Worm (Caenorhabditis elegans) whole organism, mixed stage, embryonic: ENCODE data around the gene ift-81.

Experiments
- elt-3 ChIP-seq: fragments of 150-350 bp; optimal IDR thresholded peaks from 2 replicates; lab custom pipeline; 2014; ENCODE audit warnings: missing biosample characterization, missing genetic modification characterization
- snpc-4 ChIP-seq: fragments of 150-350 bp; optimal IDR thresholded peaks from 2 replicates; lab custom pipeline; 2014; ENCODE audit warnings: missing biosample characterization, missing genetic modification characterization

DNA sequence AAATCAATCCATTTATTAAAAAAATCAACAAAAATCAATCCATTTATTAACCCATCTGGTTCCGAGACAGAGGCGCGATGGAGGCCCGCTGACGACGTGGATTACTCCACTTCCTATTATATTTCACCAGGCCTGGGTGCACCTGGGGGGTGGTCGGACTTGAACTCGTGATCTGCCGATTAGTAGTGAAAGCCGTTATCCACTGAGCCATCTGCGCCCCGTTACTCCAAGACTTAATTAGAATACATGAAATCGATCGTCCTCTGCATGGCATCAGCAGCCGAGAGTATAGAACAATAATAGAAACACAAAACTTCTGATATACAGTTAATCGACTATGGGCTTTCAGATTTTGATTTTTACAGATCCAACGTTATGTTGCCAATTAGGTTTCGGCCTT, 11.3 kb downstream of the ift-81 start:
- TF ChIP-seq snpc-4 (tag; lab: Kevin White, UChicago) (no peak), elt-3 (tag; lab: Kevin White, UChicago) (no peak)
